Worm (Caenorhabditis elegans): ENCODE measurements around the gene F10A3.12.

Gene F10A3.12

DNA sequence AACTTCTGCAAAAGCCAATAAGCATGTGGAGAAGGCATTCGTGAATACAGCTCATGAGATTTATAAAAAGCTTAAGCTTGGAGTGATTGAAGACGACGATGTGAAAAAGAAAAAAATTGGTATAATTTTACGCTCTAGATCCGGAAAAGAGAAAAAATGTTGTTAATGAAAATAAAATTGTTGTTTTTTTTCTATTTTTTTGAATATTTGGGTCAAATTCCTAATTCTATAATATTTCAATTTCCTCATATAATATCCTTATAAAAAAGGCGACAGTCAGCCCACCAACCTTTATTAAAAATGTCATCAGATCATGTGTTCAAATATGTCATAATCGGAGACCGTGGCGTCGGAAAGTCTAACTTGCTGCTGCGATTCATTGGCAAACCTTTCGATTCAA lies 31.6 kb downstream of the F10A3.12 start, which contains the start of gene rabr-3:
Gene rabr-3 (plus strand): TSS at position 301 of the 400 bp plus-strand sequence.
- TF ChIP-seq snpc-1.3 (tag; optimal IDR thresholded peaks at IDR 0.05; ENCODE audit: insufficient read depth) (no peak), chd-7 (tag; optimal IDR thresholded peaks at IDR 0.05) (no peak), T07F8.4 (tag; optimal IDR thresholded peaks at IDR 0.05) (no peak), unc-130 (GFP tag; optimal IDR thresholded peaks at IDR 0.05) (no peak), ccch-3 (GFP tag; optimal IDR thresholded peaks at IDR 0.05) (no peak), hmg-1.2 (GFP tag; IDR thresholded peaks at IDR 0.05) (no peak), nfyb-1 (GFP tag; IDR thresholded peaks at IDR 0.05) (no peak), sdz-38 (tag; optimal IDR thresholded peaks at IDR 0.05) (no peak), lag-1 (GFP tag; IDR thresholded peaks at IDR 0.05) (no peak), ceh-27 (GFP tag; optimal IDR thresholded peaks at IDR 0.05) (no peak), lin-35 (GFP tag; optimal IDR thresholded peaks at IDR 0.05) (no peak), bed-1 (GFP tag; IDR thresholded peaks at IDR 0.05) (no peak), nfya-1 (tag; optimal IDR thresholded peaks at IDR 0.05; ENCODE audit: borderline replicate concordance, insufficient read depth) (no peak), unc-62 (GFP tag; optimal IDR thresholded peaks at IDR 0.05) (no peak), attf-5 (GFP tag; optimal IDR thresholded peaks at IDR 0.05) (no peak), egrh-3 (GFP tag; IDR thresholded peaks at IDR 0.05) (no peak), ama-1 (optimal IDR thresholded peaks at IDR 0.05) (no peak), ama-1 (GFP tag; optimal IDR thresholded peaks at IDR 0.05) (no peak), ceh-58 (GFP tag; IDR thresholded peaks at IDR 0.05) (no peak), ztf-3 (GFP tag; optimal IDR thresholded peaks at IDR 0.05) (no peak), madf-6 (GFP tag; IDR thresholded peaks at IDR 0.05) (no peak)

DNA sequence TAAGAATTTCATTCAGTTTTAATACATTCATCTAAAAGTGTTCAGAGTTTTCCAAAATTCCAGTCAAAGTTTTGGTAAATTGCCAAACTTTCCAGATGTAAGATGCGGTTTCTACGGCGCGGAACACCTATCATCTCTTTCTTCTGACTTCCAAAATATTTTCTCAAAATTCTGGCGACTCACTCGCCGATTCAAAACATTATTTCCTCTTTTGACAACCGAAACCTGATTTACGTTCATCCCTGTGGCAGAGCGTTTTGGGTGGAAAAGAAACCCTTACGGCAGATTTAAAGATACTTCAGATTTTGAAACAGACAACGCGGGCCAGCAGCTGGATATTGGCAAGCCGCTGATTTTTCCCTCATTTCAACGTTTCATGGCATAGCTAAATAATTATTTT lies 34.2 kb downstream of the F10A3.12 start, which contains the start of gene F11A5.5:
Gene F11A5.5 (plus strand): TSS at position 301 of the 400 bp plus-strand sequence.
- no peak for TF ChIP-seq B0261.1 (tag; optimal IDR thresholded peaks at IDR 0.05)
- no peak for TF ChIP-seq rcor-1 (GFP tag; IDR thresholded peaks at IDR 0.05)
- TF ChIP-seq hlh-26 (GFP tag; conservative IDR thresholded peaks at IDR 0.05): no peak
- TF ChIP-seq sptf-2 (GFP tag; optimal IDR thresholded peaks at IDR 0.05): no peak
- no peak for TF ChIP-seq die-1 (tag; optimal IDR thresholded peaks at IDR 0.05)
- TF ChIP-seq lag-1 (GFP tag; IDR thresholded peaks at IDR 0.05): no peak
- TF ChIP-seq ceh-79 (tag; optimal IDR thresholded peaks at IDR 0.05): no peak
- no peak for TF ChIP-seq ama-1 (optimal IDR thresholded peaks at IDR 0.05)
- no peak for TF ChIP-seq ama-1 (GFP tag; optimal IDR thresholded peaks at IDR 0.05)
- no peak for TF ChIP-seq zim-3 (tag; optimal IDR thresholded peaks at IDR 0.05)
- TF ChIP-seq F37B4.10 (GFP tag; IDR thresholded peaks at IDR 0.05): no peak
- TF ChIP-seq ztf-26 (tag; optimal IDR thresholded peaks at IDR 0.05): no peak
- no peak for TF ChIP-seq egl-44 (GFP tag; IDR thresholded peaks at IDR 0.05)
- no peak for TF ChIP-seq tlf-1 (GFP tag; optimal IDR thresholded peaks at IDR 0.05)
- TF ChIP-seq snpc-1.1 (tag; optimal IDR thresholded peaks at IDR 0.05; ENCODE audit: insufficient read depth): no peak
- no peak for TF ChIP-seq ceh-100 (GFP tag; IDR thresholded peaks at IDR 0.05)
- no peak for TF ChIP-seq B0019.2 (GFP tag; conservative IDR thresholded peaks at IDR 0.05)
- TF ChIP-seq attf-3 (GFP tag; conservative IDR thresholded peaks at IDR 0.05): no peak
- no peak for TF ChIP-seq lir-1 (GFP tag; conservative IDR thresholded peaks at IDR 0.05)
- TF ChIP-seq F55B11.4 (tag; optimal IDR thresholded peaks at IDR 0.05; ENCODE audit: borderline replicate concordance, insufficient read depth): no peak
- TF ChIP-seq C17E4.6 (GFP tag; IDR thresholded peaks at IDR 0.05): no peak

Data from whole organism, young adult.